Fruit fly (Drosophila melanogaster) whole organism: ENCODE data around the gene Rh5.

Experiments
- CG8478 ChIP-seq: fragments of >200 bp; optimal IDR thresholded peaks from 2 replicates; lab custom pipeline; 2018; ENCODE audit warnings: inconsistent platforms
- Dll ChIP-seq: fragments of >200 bp; optimal IDR thresholded peaks from 2 replicates; lab custom pipeline; 2017
- EcR ChIP-seq, 2 experiments: fragments of >200 bp; optimal IDR thresholded peaks; 2 replicates each; lab custom pipeline; 2017; ENCODE audit warnings: missing biosample characterization in 2 of 2, missing genetic modification characterization in 2 of 2, missing genetic modification reagents in 2 of 2
- pan ChIP-seq: fragments of >200 bp; optimal IDR thresholded peaks from 2 replicates; lab custom pipeline; 2017
- psq ChIP-seq: fragments of >200 bp; optimal IDR thresholded peaks from 2 replicates; lab custom pipeline; 2017
- usp ChIP-seq: fragments of >200 bp; optimal IDR thresholded peaks from 2 replicates; lab custom pipeline; 2017; ENCODE audit warnings: missing biosample characterization, missing genetic modification characterization, mixed read lengths

- TF ChIP-seq pan (lab: Kevin White, UChicago) (no peak), psq (lab: Kevin White, UChicago) (no peak), usp (GFP tag; lab: Kevin White, UChicago) (no peak), CG8478 (lab: Kevin White, UChicago) (no peak), Dll (lab: Kevin White, UChicago) (no peak), EcR (GFP tag; optimal IDR thresholded peaks at IDR 0.05; lab: Kevin White, UChicago) (no peak)
Measured at dm6 chr2L:11970343-11970742, 37.6 kb upstream of the Rh5 start.
